Fruit fly (Drosophila melanogaster) ovary, adult (tissue): ENCODE data around the gene CG17328.

ENCODE experiments used
- CG17801 ChIP-seq: fragments of 200-800 bp; optimal IDR thresholded peaks from 2 replicates; lab custom pipeline; 2019; ENCODE audit warnings: missing biosample characterization, mild to moderate bottlenecking, missing genetic modification characterization, moderate library complexity; ENCODE audit not compliant: partially characterized antibody

The CG17328 gene

dm6 chr2L:16299466-16300311 is at the start of gene CG17328, which contains the start of gene heix:
CG17328 (plus strand) TSS chr2L:16299943.
heix (minus strand) TSS chr2L:16299858.
- peak; percentile 55 for TF ChIP-seq CG17801 (GFP tag; lab: Kevin White, UChicago)

- TF ChIP-seq CG17801 (GFP tag; lab: Kevin White, UChicago), result peak; percentile 34
Measured at dm6 chr2L:16251598-16252131, 48.1 kb upstream of the CG17328 start, which contains the start of gene CG46309. CG46309 (minus strand) TSS chr2L:16251788.

- TF ChIP-seq CG17801 (GFP tag; lab: Kevin White, UChicago), result no peak
Measured at dm6 chr2L:16255232-16256117, 44.3 kb upstream of the CG17328 start.

DNA sequence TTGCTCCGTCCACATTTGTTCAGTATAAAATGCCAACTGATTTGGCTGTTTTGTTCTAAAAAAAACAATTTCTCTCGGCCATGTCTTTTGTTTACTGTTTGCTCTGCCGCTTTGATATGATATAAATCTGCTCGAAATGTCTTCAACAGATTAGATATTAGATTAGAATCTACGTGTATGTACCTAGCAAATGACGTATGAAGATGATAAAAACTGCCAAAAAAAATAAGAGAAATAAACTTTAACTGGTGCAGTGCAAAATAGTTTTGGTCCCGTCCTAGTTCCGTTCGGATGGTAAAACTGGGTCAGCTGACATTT is 43.7 kb upstream of the CG17328 start:
- no peak for TF ChIP-seq CG17801 (GFP tag; lab: Kevin White, UChicago)

- peak; percentile 97 for TF ChIP-seq CG17801 (GFP tag; lab: Kevin White, UChicago)
Measured at dm6 chr2L:16257227-16258071, 42.3 kb upstream of the CG17328 start, which contains the start of the genes PRL-1 and EndoGI. PRL-1 (minus strand) TSS chr2L:16257606. EndoGI (plus strand) TSS chr2L:16257688.

dm6 chr2L:16261576-16262217 is 38.0 kb upstream of the CG17328 start, which contains the start of the genes twe and CG4935:
twe (minus strand) TSS chr2L:16261877.
CG4935 (plus strand) TSS chr2L:16262141.
- TF ChIP-seq CG17801 (GFP tag; lab: Kevin White, UChicago), result no peak

- no peak for TF ChIP-seq CG17801 (GFP tag; lab: Kevin White, UChicago)
Measured at dm6 chr2L:16263723-16264122, 36.0 kb upstream of the CG17328 start.

DNA sequence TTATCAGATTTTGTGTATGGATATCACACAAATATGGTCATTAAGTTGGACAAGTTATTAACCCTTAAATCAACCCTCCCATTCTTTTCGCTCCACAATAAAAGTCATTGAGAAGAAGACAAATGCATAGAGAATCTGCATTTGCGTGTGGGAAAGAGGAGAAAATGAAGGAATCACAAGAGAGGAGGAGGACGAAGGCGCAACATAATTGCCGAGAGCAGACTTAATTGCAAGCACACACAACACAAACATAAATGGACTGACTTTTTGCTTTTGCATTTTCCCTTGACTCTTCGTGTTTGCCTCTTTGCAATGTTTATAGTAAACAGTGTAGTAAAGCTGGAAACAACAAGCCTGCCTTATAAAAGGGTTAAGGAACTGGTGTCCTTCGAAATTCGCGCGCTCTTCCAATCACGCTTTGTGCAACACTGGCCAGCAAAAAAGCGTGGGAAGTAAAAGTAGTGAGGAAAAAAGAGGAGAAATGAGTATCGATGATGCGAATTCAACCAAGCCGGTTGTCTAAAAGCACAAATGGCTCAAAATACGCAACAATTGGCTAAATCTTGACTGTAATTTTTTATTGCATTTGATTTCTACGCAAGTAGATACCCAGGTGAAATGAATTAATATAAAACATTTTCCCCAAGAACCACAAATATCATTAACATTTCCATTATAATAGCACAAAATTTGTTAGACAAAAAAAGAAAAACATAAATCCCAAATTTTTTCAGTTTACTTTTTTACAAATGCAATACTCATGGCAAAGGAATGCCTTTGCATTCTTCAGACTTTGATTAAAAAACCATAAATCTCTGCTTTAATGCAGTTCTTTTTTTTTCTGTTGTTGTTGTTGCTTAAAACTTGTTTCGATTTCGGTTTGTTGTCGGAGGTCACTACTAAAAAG is 32.3 kb upstream of the CG17328 start:
- TF ChIP-seq CG17801 (GFP tag; lab: Kevin White, UChicago), result no peak

DNA sequence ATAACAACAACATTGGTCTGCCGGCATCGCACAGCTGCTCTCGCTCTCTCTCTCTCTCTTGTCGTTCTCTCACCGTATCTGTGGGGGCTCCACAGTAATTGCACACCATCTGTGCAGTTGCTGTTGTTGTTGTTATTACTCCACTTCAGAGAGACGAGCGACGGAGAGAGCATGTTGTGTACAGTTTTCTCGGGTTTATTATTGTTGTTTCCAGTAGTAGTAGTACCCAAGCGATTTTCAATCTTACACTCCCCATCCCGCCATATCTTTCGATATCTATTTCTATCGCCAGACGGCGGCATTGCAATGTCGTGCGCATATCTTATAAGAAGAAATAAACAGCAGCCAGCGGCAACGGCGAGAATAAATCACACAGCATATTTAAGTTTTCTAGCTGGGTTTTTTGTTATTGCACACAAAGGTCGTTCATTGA is 31.6 kb upstream of the CG17328 start:
- peak; percentile 65 for TF ChIP-seq CG17801 (GFP tag; lab: Kevin White, UChicago)

dm6 chr2L:16268869-16269231 is 30.9 kb upstream of the CG17328 start:
- TF ChIP-seq CG17801 (GFP tag; lab: Kevin White, UChicago), result no peak

DNA sequence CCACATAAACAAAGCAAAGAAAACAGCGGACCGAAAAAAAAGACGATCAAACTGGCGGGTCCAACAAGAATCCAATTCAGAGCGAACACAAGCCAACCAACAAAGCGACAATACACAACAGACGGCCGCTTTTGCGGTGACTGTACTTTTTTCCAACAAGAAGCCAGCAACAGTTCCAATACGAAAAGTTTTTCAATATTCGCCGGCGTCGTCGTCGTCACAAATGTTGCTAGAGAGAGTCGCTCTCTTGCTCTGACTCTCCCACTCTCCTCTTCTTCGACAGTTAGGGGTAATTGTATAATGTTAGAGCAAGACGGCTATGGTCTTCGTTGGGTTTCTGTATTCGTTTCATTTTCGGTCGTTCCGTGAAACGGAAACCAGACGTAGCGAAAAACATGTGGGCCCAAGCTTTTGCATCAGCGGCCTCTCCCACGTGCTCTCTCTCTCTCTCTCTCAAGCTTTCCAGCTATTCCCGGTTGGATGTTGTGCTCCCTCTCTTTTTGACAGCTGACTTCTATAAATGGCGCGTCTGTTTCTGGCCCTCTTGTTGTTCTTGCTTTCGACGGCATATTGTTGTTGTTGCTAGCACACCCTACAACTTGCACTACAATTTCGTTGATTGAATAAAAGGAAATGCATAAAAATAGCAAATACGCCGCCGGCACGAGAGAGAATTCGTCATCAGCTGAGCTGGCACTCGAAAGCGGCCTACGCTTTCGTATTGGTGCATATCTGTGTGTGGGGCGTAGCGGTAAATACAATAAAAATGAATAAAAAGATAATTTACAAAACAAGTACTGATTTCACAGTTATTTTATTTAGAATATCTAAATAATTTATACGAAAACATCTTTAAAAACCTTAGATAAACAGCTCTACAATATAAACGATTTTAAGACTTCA is 30.3 kb upstream of the CG17328 start:
- TF ChIP-seq CG17801 (GFP tag; lab: Kevin White, UChicago), result peak; percentile 90
